Fruit fly (Drosophila melanogaster): ENCODE measurements around the gene Dref.

Dref gene

DNA sequence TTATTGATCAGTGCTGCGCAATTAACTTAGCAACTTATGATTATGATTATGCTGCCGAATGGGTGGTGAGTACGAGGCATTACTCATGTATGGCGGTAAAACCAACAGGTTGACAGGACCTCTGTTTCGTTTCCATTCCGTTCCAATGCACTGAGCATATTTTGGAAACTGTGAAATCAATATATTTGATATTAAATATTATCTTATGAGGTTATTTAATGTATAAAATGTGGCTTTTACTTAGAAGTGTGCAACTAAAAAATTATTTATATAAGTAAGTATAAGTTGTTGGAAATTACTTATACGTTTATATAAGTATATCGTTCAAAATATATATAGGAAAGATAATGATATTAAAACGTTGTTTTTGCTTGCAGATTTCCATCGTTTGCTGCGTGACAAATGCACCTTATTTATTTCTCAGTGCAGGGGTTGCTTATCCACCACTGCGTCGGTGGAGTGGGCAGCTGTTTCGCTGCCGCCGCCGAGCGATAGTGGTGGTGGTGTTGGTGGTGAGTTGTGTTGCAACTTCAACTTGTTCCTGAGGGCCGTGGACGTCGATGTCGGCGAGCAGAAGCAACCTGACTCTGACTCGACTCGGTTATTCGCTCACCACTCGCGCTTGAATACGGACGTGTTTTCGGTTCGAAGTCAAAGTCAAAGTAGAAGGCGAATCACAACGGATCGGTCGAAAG lies 17.2 kb upstream of the Dref start, which contains the start of gene bib (continued):
- TF ChIP-seq psq (GFP tag; optimal IDR thresholded peaks at IDR 0.05) (peak; percentile 55), CG14050 (GFP tag; IDR thresholded peaks at IDR 0.05) (peak; percentile 39; the same call in 1 of the 3 replicates), Fer1 (GFP tag; optimal IDR thresholded peaks at IDR 0.05) (peak; percentile 87), Eip74EF (GFP tag; optimal IDR thresholded peaks at IDR 0.05) (peak in 1 of 2 experiments; percentile 81), gfzf (GFP tag; optimal IDR thresholded peaks at IDR 0.05) (no peak), sr (GFP tag; IDR thresholded peaks at IDR 0.05) (peak; percentile 38; the same call in 1 of the 3 replicates), CG1233 (GFP tag; optimal IDR thresholded peaks at IDR 0.05) (peak; percentile 80), phol (tag; optimal IDR thresholded peaks at IDR 0.05) (peak; percentile 91), H2.0 (GFP tag; IDR thresholded peaks at IDR 0.05) (0 out of 2 replicates have a peak, but pooled peaks have one; percentile 31), BtbVII (GFP tag; optimal IDR thresholded peaks at IDR 0.05) (peak; percentile 74), CoRest (tag; optimal IDR thresholded peaks at IDR 0.05) (peak; percentile 89), CG11560 (tag; IDR thresholded peaks at IDR 0.05) (no peak), fd96Cb (tag; optimal IDR thresholded peaks at IDR 0.05) (peak; percentile 85), CG18476 (GFP tag; optimal IDR thresholded peaks at IDR 0.05) (peak; percentile 61), CG10543 (GFP tag; optimal IDR thresholded peaks at IDR 0.05) (peak; percentile 53), CG11723 (GFP tag; optimal IDR thresholded peaks at IDR 0.05) (peak; percentile 71), nau (GFP tag; optimal IDR thresholded peaks at IDR 0.05) (peak; percentile 76), vfl (GFP tag; optimal IDR thresholded peaks at IDR 0.05) (peak; percentile 23), ken (GFP tag; IDR thresholded peaks at IDR 0.05) (no peak; the same call in 2 of the 3 replicates), grn (GFP tag; optimal IDR thresholded peaks at IDR 0.05) (peak; percentile 46), HLH54F (GFP tag; optimal IDR thresholded peaks at IDR 0.05) (peak; percentile 19), CG11456 (GFP tag; IDR thresholded peaks at IDR 0.05) (no peak), CG6654 (GFP tag; optimal IDR thresholded peaks at IDR 0.05) (peak; percentile 47), Oli (tag; optimal IDR thresholded peaks at IDR 0.05) (peak; percentile 84), CG8478 (optimal IDR thresholded peaks at IDR 0.05) (no peak), Tbp (GFP tag; optimal IDR thresholded peaks at IDR 0.05) (no peak), sug (tag; optimal IDR thresholded peaks at IDR 0.05) (no peak), sens-2 (GFP tag; IDR thresholded peaks at IDR 0.05) (peak; percentile 42; the same call in 1 of the 2 replicates), HHEX (GFP tag; optimal IDR thresholded peaks at IDR 0.05) (peak; percentile 75), Aef1 (GFP tag; IDR thresholded peaks at IDR 0.05) (peak; percentile 44), CG7372 (GFP tag; IDR thresholded peaks at IDR 0.05) (no peak), CG7928 (GFP tag; optimal IDR thresholded peaks at IDR 0.05) (peak; percentile 26), CG8765 (GFP tag; IDR thresholded peaks at IDR 0.05) (peak; percentile 39; the same call in 1 of the 2 replicates), MTF-1 (GFP tag; optimal IDR thresholded peaks at IDR 0.05; ENCODE audit: borderline replicate concordance) (peak; percentile 42), al (GFP tag; IDR thresholded peaks at IDR 0.05) (no peak), CG12071 (GFP tag; optimal IDR thresholded peaks at IDR 0.05) (no peak), Sin3A (optimal IDR thresholded peaks at IDR 0.05) (no peak), Chrac-16 (GFP tag; optimal IDR thresholded peaks at IDR 0.05) (peak; percentile 83), CG13894 (tag; optimal IDR thresholded peaks at IDR 0.05) (peak; percentile 18), CG3847 (GFP tag; IDR thresholded peaks at IDR 0.05) (no peak), CG11085 (GFP tag; IDR thresholded peaks at IDR 0.05) (no peak), Xrp1 (GFP tag; IDR thresholded peaks at IDR 0.05) (peak; percentile 89), CG4617 (GFP tag; optimal IDR thresholded peaks at IDR 0.05; ENCODE audit: borderline replicate concordance) (peak; percentile 59), chif (GFP tag; optimal IDR thresholded peaks at IDR 0.05) (peak in 1 of 2 experiments; percentile 64), CG12155 (GFP tag; optimal IDR thresholded peaks at IDR 0.05) (peak; percentile 73), D19B (GFP tag; optimal IDR thresholded peaks at IDR 0.05) (peak; percentile 47), CG2678 (tag; optimal IDR thresholded peaks at IDR 0.05) (peak; percentile 90), Mad (GFP tag; optimal IDR thresholded peaks at IDR 0.05) (peak; percentile 8), vnd (GFP tag; IDR thresholded peaks at IDR 0.05; ENCODE audit: partially characterized antibody) (no peak), Camta (GFP tag; optimal IDR thresholded peaks at IDR 0.05) (no peak)

Data from whole organism, embryonic.